Worm (Caenorhabditis elegans) whole organism, L4 larva: ENCODE results near the gene M151.1.

Experiments
- D1046.2 ChIP-seq: fragments of 200-800 bp; sonication (Bioruptor generic); IDR thresholded peaks from 2 replicates; pipeline ENCODE4 v1.3.6; 2022; ENCODE audit warnings: missing genetic modification characterization, missing compliant biosample characterization
- F49E8.2 ChIP-seq: sonication (generic microtip); optimal IDR thresholded peaks from 2 replicates; lab custom pipeline; 2016; ENCODE audit warnings: missing compliant biosample characterization, mild to moderate bottlenecking, missing genetic modification characterization, borderline replicate concordance
- R02D3.7 ChIP-seq: fragments of 150-350 bp; sonication (generic microtip); optimal IDR thresholded peaks from 3 replicates; lab custom pipeline; 2014; ENCODE audit warnings: missing biosample characterization, missing genetic modification characterization
- ZK337.2 ChIP-seq: fragments of 200-800 bp; sonication (Bioruptor generic); IDR thresholded peaks from 2 replicates; pipeline ENCODE4 v1.3.6; 2022; ENCODE audit warnings: missing genetic modification reagents, missing genetic modification characterization, missing compliant biosample characterization
- ceh-28 ChIP-seq: fragments of 150-350 bp; optimal IDR thresholded peaks from 2 replicates; lab custom pipeline; 2014; ENCODE audit warnings: missing biosample characterization, missing genetic modification reagents, missing genetic modification characterization
- ceh-44 ChIP-seq: fragments of 200-800 bp; sonication (Bioruptor generic); IDR thresholded peaks from 2 replicates; pipeline ENCODE4 v1.3.6; 2022; ENCODE audit warnings: missing genetic modification reagents, missing genetic modification characterization, missing compliant biosample characterization
- ctbp-1 ChIP-seq: fragments of 200-800 bp; sonication (Bioruptor generic); IDR thresholded peaks from 2 replicates; pipeline ENCODE4 v1.3.6; 2022; ENCODE audit warnings: missing genetic modification reagents, missing genetic modification characterization, missing compliant biosample characterization
- daf-12 ChIP-seq: fragments of 150-350 bp; optimal IDR thresholded peaks from 2 replicates; lab custom pipeline; 2014; ENCODE audit warnings: missing biosample characterization, missing genetic modification reagents, missing genetic modification characterization
- daf-16 ChIP-seq, 3 experiments: sonication (generic microtip); optimal IDR thresholded peaks; 2 replicates each; lab custom pipeline; 2016 to 2017; ENCODE audit warnings: missing genetic modification characterization in 3 of 3, missing genetic modification reagents in 3 of 3, mild to moderate bottlenecking in 2 of 3, missing compliant biosample characterization in 2 of 3, missing biosample characterization in 1 of 3, moderate library complexity in 1 of 3
- dmd-8 ChIP-seq: fragments of 200-800 bp; sonication (Bioruptor generic); IDR thresholded peaks from 2 replicates; pipeline ENCODE4 v1.3.6; 2022; ENCODE audit warnings: missing genetic modification characterization, missing compliant biosample characterization
- dmd-9 ChIP-seq: fragments of 200-800 bp; sonication (Bioruptor generic); IDR thresholded peaks from 2 replicates; pipeline ENCODE4 v1.3.6; 2022; ENCODE audit warnings: missing genetic modification reagents, missing genetic modification characterization, missing compliant biosample characterization
- hlh-30 ChIP-seq: sonication (generic microtip); optimal IDR thresholded peaks from 2 replicates; lab custom pipeline; 2017; ENCODE audit warnings: antibody characterized with exemption, mild to moderate bottlenecking, missing genetic modification characterization, missing compliant biosample characterization; ENCODE audit not compliant: insufficient read depth
- hmg-1.1 ChIP-seq: fragments of 200-800 bp; sonication (Bioruptor generic); IDR thresholded peaks from 2 replicates; pipeline ENCODE4 v1.3.6; 2022; ENCODE audit warnings: missing genetic modification reagents, missing genetic modification characterization, missing compliant biosample characterization
- lin-1 ChIP-seq: fragments of 200-800 bp; sonication (Bioruptor generic); IDR thresholded peaks from 2 replicates; pipeline ENCODE4 v1.3.6; 2022; ENCODE audit warnings: missing genetic modification reagents, missing genetic modification characterization, missing compliant biosample characterization
- lin-38 ChIP-seq: fragments of 200-800 bp; sonication (Bioruptor generic); IDR thresholded peaks from 2 replicates; pipeline ENCODE4 v1.3.6; 2022; ENCODE audit warnings: missing genetic modification reagents, missing genetic modification characterization, missing compliant biosample characterization
- lin-39 ChIP-seq: fragments of 150-350 bp; optimal IDR thresholded peaks from 2 replicates; lab custom pipeline; 2014; ENCODE audit warnings: missing biosample characterization, missing genetic modification reagents, missing genetic modification characterization
- madf-5 ChIP-seq, 2 experiments: fragments of 200-800 bp; sonication (Bioruptor generic); IDR thresholded peaks; 2 replicates each; pipeline ENCODE4 v1.3.6; 2022; ENCODE audit warnings: missing compliant biosample characterization in 2 of 2, missing genetic modification characterization in 2 of 2
- mdl-1 ChIP-seq, 2 experiments: fragments of 150-350 bp in 1 of 2; sonication (generic microtip) in 1 of 2; optimal IDR thresholded peaks; 2 replicates each; lab custom pipeline; 2014 to 2017; ENCODE audit warnings: missing biosample characterization in 2 of 2, missing genetic modification characterization in 2 of 2
- mep-1 ChIP-seq: fragments of 150-350 bp; sonication (generic microtip); optimal IDR thresholded peaks from 3 replicates; lab custom pipeline; 2014; ENCODE audit warnings: missing biosample characterization, missing genetic modification characterization
- mes-2 ChIP-seq: sonication (generic microtip); optimal IDR thresholded peaks from 2 replicates; lab custom pipeline; 2016; ENCODE audit warnings: missing genotype, mild to moderate bottlenecking, missing genetic modification characterization, missing compliant biosample characterization; ENCODE audit not compliant: poor library complexity, severe bottlenecking
- mxl-2 ChIP-seq: fragments of 200-800 bp; sonication (Bioruptor generic); conservative IDR thresholded peaks from 2 replicates; pipeline ENCODE4 v1.3.6; 2022; ENCODE audit warnings: missing genetic modification reagents, missing genetic modification characterization, missing compliant biosample characterization
- mxl-3 ChIP-seq: fragments of 200-800 bp; sonication (Bioruptor generic); optimal IDR thresholded peaks from 2 replicates; lab custom pipeline; 2018; ENCODE audit warnings: mild to moderate bottlenecking, missing genetic modification characterization, missing compliant biosample characterization
- nhr-11 ChIP-seq: fragments of 150-350 bp; optimal IDR thresholded peaks from 2 replicates; lab custom pipeline; 2014; ENCODE audit warnings: missing biosample characterization, missing genetic modification characterization
- nhr-25 ChIP-seq: sonication (generic microtip); optimal IDR thresholded peaks from 2 replicates; lab custom pipeline; 2017; ENCODE audit warnings: missing genetic modification characterization, mild to moderate bottlenecking, missing compliant biosample characterization, antibody characterized with exemption, moderate library complexity, borderline replicate concordance; ENCODE audit not compliant: insufficient read depth
- nhr-41 ChIP-seq: fragments of 200-800 bp; sonication (Bioruptor generic); IDR thresholded peaks from 2 replicates; pipeline ENCODE4 v1.3.6; 2022; ENCODE audit warnings: missing genetic modification reagents, missing genetic modification characterization, missing compliant biosample characterization
- nhr-42 ChIP-seq: fragments of 200-800 bp; sonication (Bioruptor generic); IDR thresholded peaks from 2 replicates; pipeline ENCODE4 v1.3.6; 2022; ENCODE audit warnings: missing genetic modification characterization, missing compliant biosample characterization
- nhr-76 ChIP-seq: fragments of 150-350 bp; optimal IDR thresholded peaks from 2 replicates; lab custom pipeline; 2014; ENCODE audit warnings: missing biosample characterization, missing genetic modification characterization
- pha-4 ChIP-seq, 2 experiments: fragments of 150-350 bp in 1 of 2; fragments of 200-800 bp in 1 of 2; sonication (Bioruptor generic) in 1 of 2; IDR thresholded peaks in 1 of 2; optimal IDR thresholded peaks in 1 of 2; 2 replicates each; pipeline versions ENCODE4 v1.3.6 to Lab custom; 2014 to 2022; ENCODE audit warnings: missing genetic modification characterization in 2 of 2, missing genetic modification reagents in 2 of 2, missing biosample characterization in 1 of 2, missing compliant biosample characterization in 1 of 2
- rbr-2 ChIP-seq: sonication (generic microtip); optimal IDR thresholded peaks from 2 replicates; lab custom pipeline; 2016; ENCODE audit warnings: missing genotype, missing genetic modification characterization, missing compliant biosample characterization
- saeg-2 ChIP-seq: fragments of 200-800 bp; sonication (Bioruptor generic); IDR thresholded peaks from 2 replicates; pipeline ENCODE4 v1.3.6; 2022; ENCODE audit warnings: missing genetic modification reagents, missing genetic modification characterization, missing compliant biosample characterization
- tag-97 ChIP-seq: fragments of 200-800 bp; sonication (Bioruptor generic); IDR thresholded peaks from 2 replicates; pipeline ENCODE4 v1.3.6; 2022; ENCODE audit warnings: missing genetic modification characterization, missing compliant biosample characterization
- tra-1 ChIP-seq: fragments of 200-800 bp; sonication (Bioruptor generic); IDR thresholded peaks from 2 replicates; pipeline ENCODE4 v1.3.6; 2022; ENCODE audit warnings: missing genetic modification reagents, missing genetic modification characterization, missing compliant biosample characterization
- unc-130 ChIP-seq: sonication (generic microtip); optimal IDR thresholded peaks from 2 replicates; lab custom pipeline; 2016; ENCODE audit warnings: missing genetic modification reagents, missing genetic modification characterization, missing compliant biosample characterization
- zag-1 ChIP-seq: fragments of 150-350 bp; optimal IDR thresholded peaks from 2 replicates; lab custom pipeline; 2014; ENCODE audit warnings: missing biosample characterization, missing genetic modification characterization
- zip-11 ChIP-seq: fragments of 200-800 bp; sonication (Bioruptor generic); IDR thresholded peaks from 2 replicates; pipeline ENCODE4 v1.3.6; 2022; ENCODE audit warnings: missing genetic modification characterization, missing compliant biosample characterization
- zip-2 ChIP-seq: fragments of 150-350 bp; optimal IDR thresholded peaks from 2 replicates; lab custom pipeline; 2014; ENCODE audit warnings: missing biosample characterization, missing genetic modification characterization

M151.1 gene

DNA sequence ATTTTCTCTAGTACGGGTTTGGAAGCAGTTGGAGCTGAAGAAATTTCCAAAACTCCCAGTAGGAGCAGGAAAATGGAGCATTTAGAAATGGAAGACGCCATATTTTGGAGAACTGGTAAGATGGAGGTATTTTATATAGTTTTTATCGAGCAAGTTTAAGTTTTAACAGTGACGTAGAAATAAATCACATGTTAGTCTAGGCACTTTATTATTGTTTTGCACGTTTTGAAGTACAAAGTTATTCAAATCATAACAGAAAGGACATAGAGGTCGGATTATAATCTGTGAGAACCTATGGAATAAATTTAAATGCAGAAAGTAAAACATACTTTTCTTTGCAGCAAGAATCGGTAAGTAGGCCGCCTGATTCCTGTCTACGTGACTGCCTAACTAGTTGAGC is 22.5 kb downstream of the M151.1 start, which contains the start of gene F19B10.6:
F19B10.6 (minus strand) TSS at position 101 of the 400 bp plus-strand sequence.
- no peak for TF ChIP-seq nhr-25 (tag; lab: Kevin White, UChicago)
- TF ChIP-seq saeg-2, result no peak
- TF ChIP-seq ceh-28 (tag; lab: Kevin White, UChicago), result no peak
- no peak for TF ChIP-seq D1046.2 (GFP tag; lab: Robert Waterston, UW)
- TF ChIP-seq tra-1 (GFP tag; lab: Robert Waterston, UW), result no peak
- no peak for TF ChIP-seq dmd-8 (GFP tag; lab: Robert Waterston, UW)
- no peak for TF ChIP-seq ZK337.2 (GFP tag; lab: Robert Waterston, UW)
- TF ChIP-seq R02D3.7 (tag; lab: Kevin White, UChicago), result no peak
- no peak for TF ChIP-seq nhr-11
- TF ChIP-seq, all 104 proteins: peak for 0

DNA sequence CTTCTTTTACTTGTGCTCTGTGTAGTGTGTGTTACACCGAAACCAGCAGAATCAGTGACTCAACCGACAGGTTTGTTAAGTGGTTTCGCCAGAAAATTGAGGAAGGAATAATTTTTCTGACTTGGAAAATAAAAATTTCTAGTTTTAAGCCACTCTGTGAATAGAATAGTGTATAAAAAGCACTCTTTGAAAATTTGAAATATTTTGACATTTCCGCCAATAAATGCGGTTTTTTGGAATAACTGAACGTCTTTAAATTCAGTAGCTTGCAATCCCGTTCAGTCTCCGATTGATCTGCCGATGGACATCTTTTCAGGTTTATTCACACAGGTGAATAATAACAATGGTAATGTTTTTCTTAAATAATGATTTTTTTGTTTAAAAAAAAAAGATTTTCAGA is 23.2 kb downstream of the M151.1 start, which contains the start of gene F19B10.3:
F19B10.3 (plus strand) TSS at position 301 of the 400 bp plus-strand sequence.
- TF ChIP-seq hlh-30 (tag; lab: Kevin White, UChicago) (no peak), pha-4 (GFP tag; IDR thresholded peaks at IDR 0.05; lab: Robert Waterston, UW) (no peak), pha-4 (tag; optimal IDR thresholded peaks at IDR 0.05; lab: Kevin White, UChicago) (no peak), nhr-25 (tag; lab: Kevin White, UChicago) (no peak)

ce11 chrII:3665181-3665580 is 23.9 kb downstream of the M151.1 start:
- TF ChIP-seq tag-97 (GFP tag; lab: Robert Waterston, UW), result no peak
- TF ChIP-seq F49E8.2 (tag; lab: Kevin White, UChicago), result no peak
- TF ChIP-seq unc-130, result no peak
- TF ChIP-seq ceh-28 (tag; lab: Kevin White, UChicago), result no peak
- no peak for TF ChIP-seq daf-12
- TF ChIP-seq ceh-44 (GFP tag; lab: Robert Waterston, UW), result no peak
- no peak for TF ChIP-seq mxl-3
- no peak for TF ChIP-seq nhr-42 (GFP tag; lab: Robert Waterston, UW)
- no peak for TF ChIP-seq zag-1
- no peak for TF ChIP-seq lin-38 (GFP tag; lab: Robert Waterston, UW)
- no peak for TF ChIP-seq hmg-1.1 (GFP tag; lab: Robert Waterston, UW)
- no peak for TF ChIP-seq ctbp-1 (GFP tag; lab: Robert Waterston, UW)
- TF ChIP-seq nhr-41 (GFP tag; lab: Robert Waterston, UW), result no peak
- no peak for TF ChIP-seq zip-11 (GFP tag; lab: Robert Waterston, UW)
- TF ChIP-seq mes-2 (tag; lab: Kevin White, UChicago), result no peak

DNA sequence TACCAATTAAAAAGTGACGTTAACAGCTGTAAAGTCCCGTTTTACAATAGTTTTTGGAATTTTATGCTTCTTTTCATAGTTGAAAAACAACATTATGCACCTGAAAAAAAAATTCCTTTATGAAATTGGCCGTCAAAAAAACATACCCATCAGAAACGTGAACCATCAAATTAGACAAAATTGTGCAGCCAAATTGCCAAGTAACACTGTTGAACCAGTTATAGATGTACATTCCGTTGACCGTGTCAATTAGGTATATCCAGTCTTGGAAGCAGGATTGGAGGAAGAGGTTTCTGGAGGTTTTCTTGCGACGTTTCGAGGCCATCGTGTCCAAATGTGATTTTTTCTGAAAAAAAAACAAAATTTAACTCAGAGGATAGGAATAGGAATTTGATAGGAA is 28.0 kb downstream of the M151.1 start, which contains the start of gene srx-97:
srx-97 (minus strand) TSS at position 101 of the 400 bp plus-strand sequence.
- TF ChIP-seq madf-5 (GFP tag; IDR thresholded peaks at IDR 0.05; lab: Robert Waterston, UW) (0 out of 4 replicates have a peak, but pooled peaks of 1 of the 2 experiments have one; percentile 7), R02D3.7 (tag; lab: Kevin White, UChicago) (no peak)

DNA sequence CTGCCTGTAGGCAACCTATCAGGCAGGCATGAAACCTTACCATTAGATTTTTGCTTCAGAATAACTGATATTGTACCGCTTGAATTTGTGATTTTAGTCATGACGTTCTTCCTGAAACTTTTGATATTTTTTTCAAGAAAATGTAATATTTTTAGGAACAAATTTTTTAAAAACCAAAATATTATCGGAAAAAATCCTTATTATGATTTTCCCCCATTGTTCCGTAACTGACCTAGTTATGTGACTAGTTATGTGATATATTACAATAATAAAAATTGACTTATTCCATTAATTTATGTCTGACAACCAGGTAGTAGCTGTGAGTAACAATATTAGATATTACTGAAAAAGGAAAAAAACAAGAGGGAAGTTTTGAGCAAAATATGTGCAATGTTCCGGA is 29.7 kb downstream of the M151.1 start, which contains the start of gene srx-98:
srx-98 (minus strand) TSS at position 101 of the 400 bp plus-strand sequence.
- TF ChIP-seq lin-39 (tag; lab: Kevin White, UChicago), result no peak
- TF ChIP-seq lin-1 (GFP tag; lab: Robert Waterston, UW), result no peak
- no peak for TF ChIP-seq nhr-42 (GFP tag; lab: Robert Waterston, UW)
- no peak for TF ChIP-seq mdl-1 (tag; optimal IDR thresholded peaks at IDR 0.05; lab: Kevin White, UChicago)
- no peak for TF ChIP-seq mxl-2 (GFP tag; lab: Robert Waterston, UW)
- no peak for TF ChIP-seq nhr-76 (tag; lab: Kevin White, UChicago)
- no peak for TF ChIP-seq dmd-9 (GFP tag; lab: Robert Waterston, UW)
- no peak for TF ChIP-seq zip-2
- no peak for TF ChIP-seq daf-16 (GFP tag; optimal IDR thresholded peaks at IDR 0.05; lab: Kevin White, UChicago)
- no peak for TF ChIP-seq daf-16 (tag; optimal IDR thresholded peaks at IDR 0.05; lab: Kevin White, UChicago)
- no peak for TF ChIP-seq rbr-2 (tag; lab: Kevin White, UChicago)
- no peak for TF ChIP-seq mep-1 (tag; lab: Kevin White, UChicago)
